Worm (Caenorhabditis elegans) whole organism, L1 larva: ENCODE measurements around the gene ZC239.14.

Experiments
- Y116A8C.19 ChIP-seq: sonication (generic microtip); optimal IDR thresholded peaks from 2 replicates; lab custom pipeline; 2016; ENCODE audit warnings: missing compliant biosample characterization, missing genetic modification characterization, borderline replicate concordance
- alr-1 ChIP-seq: fragments of 200-800 bp; sonication (Bioruptor generic); optimal IDR thresholded peaks from 2 replicates; lab custom pipeline; 2018; ENCODE audit warnings: borderline replicate concordance, mild to moderate bottlenecking, missing genetic modification characterization, missing compliant biosample characterization
- blmp-1 ChIP-seq: fragments of 150-350 bp; optimal IDR thresholded peaks from 2 replicates; lab custom pipeline; 2014; ENCODE audit warnings: missing biosample characterization, missing genetic modification characterization
- ceh-63 ChIP-seq: fragments of 200-800 bp; sonication (Bioruptor generic); optimal IDR thresholded peaks from 2 replicates; lab custom pipeline; 2018; ENCODE audit warnings: mild to moderate bottlenecking, missing genetic modification characterization, missing compliant biosample characterization
- ces-1 ChIP-seq: fragments of 150-350 bp; optimal IDR thresholded peaks from 2 replicates; lab custom pipeline; 2014; ENCODE audit warnings: missing biosample characterization, missing genetic modification reagents, missing genetic modification characterization
- dsc-1 ChIP-seq: sonication (generic microtip); optimal IDR thresholded peaks from 2 replicates; lab custom pipeline; 2016; ENCODE audit warnings: mild to moderate bottlenecking, missing genetic modification characterization, missing compliant biosample characterization
- efl-1 ChIP-seq, 4 experiments: fragments of 150-350 bp; optimal IDR thresholded peaks in 3 of 4; peaks in 1 of 4; 1 replicate in 1 of 4; 2 replicates in 3 of 4; lab custom pipeline; 2014; ENCODE audit warnings: missing biosample characterization in 2 of 4, missing genetic modification characterization in 2 of 4, missing genetic modification reagents in 2 of 4
- egl-27 ChIP-seq, 2 experiments: fragments of 150-350 bp in 1 of 2; sonication (generic microtip); optimal IDR thresholded peaks; 3 replicates each; lab custom pipeline; 2017 to 2018; ENCODE audit warnings: missing biosample characterization in 2 of 2, missing genetic modification characterization in 2 of 2, missing genetic modification reagents in 2 of 2
- elt-2 ChIP-seq: sonication (generic microtip); optimal IDR thresholded peaks from 2 replicates; lab custom pipeline; 2016; ENCODE audit warnings: missing genetic modification characterization, mild to moderate bottlenecking, inconsistent platforms, missing compliant biosample characterization, missing genetic modification reagents
- elt-3 ChIP-seq, 6 experiments: fragments of 150-350 bp in 1 of 6; sonication (generic microtip); optimal IDR thresholded peaks; 2 replicates each; lab custom pipeline; 2017 to 2018; ENCODE audit warnings: missing biosample characterization in 6 of 6, missing genetic modification characterization in 6 of 6, inconsistent platforms in 1 of 6
- fkh-8 ChIP-seq: sonication (generic microtip); optimal IDR thresholded peaks from 2 replicates; lab custom pipeline; 2016; ENCODE audit warnings: mild to moderate bottlenecking, missing genetic modification characterization, missing compliant biosample characterization
- grh-1 ChIP-seq: fragments of 200-800 bp; sonication (Bioruptor generic); IDR thresholded peaks from 2 replicates; pipeline ENCODE4 v1.3.6; 2022; ENCODE audit warnings: missing genetic modification reagents, missing genetic modification characterization, missing compliant biosample characterization
- irx-1 ChIP-seq: sonication (generic microtip); optimal IDR thresholded peaks from 2 replicates; lab custom pipeline; 2016; ENCODE audit warnings: missing genetic modification characterization, missing compliant biosample characterization
- isw-1 ChIP-seq: fragments of 200-800 bp; sonication (Bioruptor generic); IDR thresholded peaks from 2 replicates; pipeline ENCODE4 v1.3.6; 2022; ENCODE audit warnings: missing genetic modification characterization, missing compliant biosample characterization
- lin-13 ChIP-seq: fragments of 150-350 bp; optimal IDR thresholded peaks from 2 replicates; lab custom pipeline; 2014; ENCODE audit warnings: missing biosample characterization, missing genetic modification reagents, missing genetic modification characterization
- lin-35 ChIP-seq, 2 experiments: fragments of 150-350 bp; optimal IDR thresholded peaks; 2 replicates each; lab custom pipeline; 2014; ENCODE audit warnings: missing biosample characterization in 2 of 2, missing genetic modification characterization in 2 of 2, missing genetic modification reagents in 2 of 2
- lsy-2 ChIP-seq, 2 experiments: fragments of 150-350 bp; optimal IDR thresholded peaks; 2 replicates each; lab custom pipeline; 2014; ENCODE audit warnings: missing biosample characterization in 2 of 2, missing genetic modification characterization in 2 of 2
- mef-2 ChIP-seq: fragments of 150-350 bp; optimal IDR thresholded peaks from 2 replicates; lab custom pipeline; 2014; ENCODE audit warnings: missing biosample characterization, missing genetic modification characterization
- mep-1 ChIP-seq: fragments of 150-350 bp; optimal IDR thresholded peaks from 2 replicates; lab custom pipeline; 2014; ENCODE audit warnings: missing biosample characterization, missing genetic modification characterization
- nhr-12 ChIP-seq: sonication (generic microtip); optimal IDR thresholded peaks from 2 replicates; lab custom pipeline; 2017; ENCODE audit warnings: missing biosample characterization, missing genetic modification characterization
- nhr-20 ChIP-seq: sonication (generic microtip); optimal IDR thresholded peaks from 2 replicates; lab custom pipeline; 2016; ENCODE audit warnings: mild to moderate bottlenecking, missing genetic modification characterization, missing compliant biosample characterization
- nhr-47 ChIP-seq: sonication (generic microtip); optimal IDR thresholded peaks from 2 replicates; lab custom pipeline; 2016; ENCODE audit warnings: mild to moderate bottlenecking, missing genetic modification characterization, moderate library complexity, missing compliant biosample characterization
- nhr-76 ChIP-seq: sonication (generic microtip); optimal IDR thresholded peaks from 2 replicates; lab custom pipeline; 2017; ENCODE audit warnings: missing biosample characterization, missing genetic modification characterization
- nhr-85 ChIP-seq: sonication (generic microtip); peaks from one replicate; lab custom pipeline; 2016; ENCODE audit warnings: missing genetic modification characterization, inconsistent platforms, missing compliant biosample characterization
- pqm-1 ChIP-seq: sonication (generic microtip); optimal IDR thresholded peaks from 3 replicates; lab custom pipeline; 2017; ENCODE audit warnings: missing biosample characterization, missing genetic modification characterization
- rnt-1 ChIP-seq: sonication (generic microtip); optimal IDR thresholded peaks from 2 replicates; lab custom pipeline; 2016; ENCODE audit warnings: mild to moderate bottlenecking, missing genetic modification characterization, moderate library complexity, missing compliant biosample characterization
- snpc-4 ChIP-seq: fragments of 150-350 bp; optimal IDR thresholded peaks from 2 replicates; lab custom pipeline; 2014; ENCODE audit warnings: missing biosample characterization, missing genetic modification characterization
- snu-23 ChIP-seq: sonication (generic microtip); optimal IDR thresholded peaks from 2 replicates; lab custom pipeline; 2016; ENCODE audit warnings: missing genetic modification characterization, missing compliant biosample characterization
- sox-4 ChIP-seq: sonication (generic microtip); optimal IDR thresholded peaks from 2 replicates; lab custom pipeline; 2016; ENCODE audit warnings: missing genetic modification characterization, missing compliant biosample characterization
- tlp-1 ChIP-seq: fragments of 150-350 bp; optimal IDR thresholded peaks from 2 replicates; lab custom pipeline; 2014; ENCODE audit warnings: missing biosample characterization, missing genetic modification characterization
- unc-86 ChIP-seq: sonication (generic microtip); optimal IDR thresholded peaks from 2 replicates; lab custom pipeline; 2016; ENCODE audit warnings: missing genetic modification characterization, missing compliant biosample characterization
- ztf-11 ChIP-seq, 2 experiments: sonication (generic microtip); optimal IDR thresholded peaks; 2 replicates each; lab custom pipeline; 2016 to 2017; ENCODE audit warnings: missing genetic modification characterization in 2 of 2, missing biosample characterization in 1 of 2, missing compliant biosample characterization in 1 of 2

Gene ZC239.14

DNA sequence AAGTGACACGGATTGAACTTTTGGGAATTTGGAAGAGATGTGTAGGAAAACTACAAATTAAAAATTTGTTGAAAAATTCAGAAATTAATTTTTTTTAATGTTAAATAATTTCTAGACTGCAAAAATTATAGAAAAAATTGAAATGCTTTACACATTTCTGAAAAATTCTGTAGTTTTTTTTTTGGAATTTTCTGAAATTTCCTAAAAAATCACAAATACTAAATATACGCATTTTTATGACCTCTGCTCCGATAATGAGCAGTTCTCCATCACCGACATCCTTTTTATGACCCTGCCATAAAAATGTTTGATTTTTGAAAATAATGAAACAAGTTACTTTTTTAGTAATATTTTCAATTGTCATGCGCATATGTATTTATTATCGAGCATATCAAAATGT, 22.9 kb upstream of the ZC239.14 start:
- no peak for TF ChIP-seq rnt-1 (tag; lab: Kevin White, UChicago)
- TF ChIP-seq unc-86 (tag; lab: Kevin White, UChicago), result no peak
- TF ChIP-seq isw-1, result no peak
- TF ChIP-seq irx-1, result no peak
- no peak for TF ChIP-seq lin-35 (GFP tag; optimal IDR thresholded peaks at IDR 0.05; lab: Kevin White, UChicago)
- TF ChIP-seq egl-27 (tag; optimal IDR thresholded peaks at IDR 0.05; lab: Kevin White, UChicago), result no peak
- TF ChIP-seq ces-1 (GFP tag; lab: Kevin White, UChicago), result no peak
- no peak for TF ChIP-seq nhr-76 (tag; lab: Kevin White, UChicago)
- TF ChIP-seq tlp-1 (tag; lab: Kevin White, UChicago), result no peak
- no peak for TF ChIP-seq alr-1 (tag; lab: Kevin White, UChicago)
- TF ChIP-seq blmp-1 (tag; lab: Kevin White, UChicago), result no peak
- TF ChIP-seq mef-2 (tag; lab: Kevin White, UChicago), result no peak
- TF ChIP-seq, all 84 proteins: peak for 0

DNA sequence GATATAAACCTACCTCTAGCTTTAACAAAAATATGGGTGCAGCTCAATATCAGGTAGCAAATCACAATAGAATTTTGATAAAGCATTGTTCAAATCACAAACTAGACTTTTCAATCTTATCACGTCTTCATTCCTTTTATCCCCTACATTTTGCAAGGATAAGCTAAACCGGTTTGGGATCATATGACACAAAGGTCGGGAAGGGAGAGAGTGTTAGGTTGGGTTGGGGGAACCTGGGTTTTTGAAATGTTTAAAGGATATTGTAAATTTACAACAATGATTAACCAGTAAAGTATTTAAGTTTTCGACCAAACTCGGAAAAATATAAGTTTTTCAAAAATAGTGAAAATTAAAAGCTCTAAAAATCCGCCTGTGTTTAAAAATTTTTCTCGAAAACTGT, 22.2 kb upstream of the ZC239.14 start, which contains the start of gene C17F4.12:
TSS of gene C17F4.12 (minus strand) at position 101 of the 400 bp plus-strand sequence.
- no peak for TF ChIP-seq fkh-8 (tag; lab: Kevin White, UChicago)
- no peak for TF ChIP-seq ceh-63 (GFP tag; lab: Kevin White, UChicago)
- TF ChIP-seq lin-35 (GFP tag; optimal IDR thresholded peaks at IDR 0.05; lab: Kevin White, UChicago), result no peak
- TF ChIP-seq ztf-11 (tag; optimal IDR thresholded peaks at IDR 0.05; lab: Kevin White, UChicago), result no peak
- no peak for TF ChIP-seq snu-23 (GFP tag; lab: Kevin White, UChicago)
- no peak for TF ChIP-seq elt-2 (tag; lab: Kevin White, UChicago)
- TF ChIP-seq Y116A8C.19 (tag; lab: Kevin White, UChicago), result no peak
- TF ChIP-seq blmp-1 (tag; lab: Kevin White, UChicago), result peak; percentile 85
- TF ChIP-seq tlp-1 (tag; lab: Kevin White, UChicago), result no peak
- no peak for TF ChIP-seq nhr-47
- TF ChIP-seq elt-3 (tag; optimal IDR thresholded peaks at IDR 0.05; lab: Kevin White, UChicago), result peak in 1 of 6 experiments; percentile 9
- no peak for TF ChIP-seq lsy-2 (tag; optimal IDR thresholded peaks at IDR 0.05; lab: Kevin White, UChicago)
- TF ChIP-seq isw-1, result no peak

DNA sequence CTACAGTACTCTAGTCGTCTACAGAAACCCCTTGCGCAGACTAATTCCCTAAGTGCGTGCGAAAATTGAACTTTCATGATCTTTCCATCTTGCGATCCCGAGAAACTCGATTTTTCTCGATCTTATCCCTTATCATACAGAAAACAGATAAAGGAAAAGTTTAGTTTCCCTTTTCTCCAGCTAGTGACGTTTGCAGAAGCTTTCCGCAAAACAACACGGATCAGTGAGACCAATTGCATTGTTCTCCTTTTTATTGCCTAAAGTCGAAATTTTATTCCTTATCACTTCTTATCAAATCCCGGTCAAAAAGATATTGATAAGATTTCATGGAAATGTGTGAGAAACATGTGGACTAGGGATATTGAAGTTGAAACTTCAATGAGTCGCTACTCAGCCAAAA, 20.0 kb upstream of the ZC239.14 start:
- TF ChIP-seq elt-3 (tag; optimal IDR thresholded peaks at IDR 0.05; lab: Kevin White, UChicago) (peak in 2 of 6 experiments; percentile 50 to 77), nhr-20 (tag; lab: Kevin White, UChicago) (no peak), blmp-1 (tag; lab: Kevin White, UChicago) (peak; percentile 99), mep-1 (tag; lab: Kevin White, UChicago) (no peak), pqm-1 (tag; lab: Kevin White, UChicago) (no peak), egl-27 (tag; optimal IDR thresholded peaks at IDR 0.05; lab: Kevin White, UChicago) (no peak), sox-4 (tag; lab: Kevin White, UChicago) (no peak)

DNA sequence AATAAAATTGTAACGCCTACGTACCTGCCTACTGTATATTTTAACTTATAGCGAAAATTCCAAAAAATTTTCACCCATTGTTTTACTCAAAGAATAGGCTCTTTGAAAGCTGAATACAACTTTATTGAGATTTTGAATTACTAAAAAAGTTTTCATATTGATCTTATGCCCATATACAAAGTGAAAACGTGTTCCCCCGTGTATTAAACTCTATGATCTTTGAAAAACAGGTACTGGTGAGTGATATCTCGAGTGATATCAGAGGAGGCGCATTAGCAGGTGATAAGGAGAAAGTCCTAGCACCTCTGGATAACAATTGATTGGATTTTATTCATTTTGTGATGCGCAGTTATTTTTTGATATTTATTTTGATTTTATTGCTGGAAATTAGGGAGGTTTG, 18.4 kb upstream of the ZC239.14 start, which contains the start of gene C17F4.3:
TSS of gene C17F4.3 (plus strand) at position 301 of the 400 bp plus-strand sequence.
- no peak for TF ChIP-seq snpc-4 (tag; lab: Kevin White, UChicago)
- TF ChIP-seq grh-1 (GFP tag; lab: Robert Waterston, UW), result no peak
- no peak for TF ChIP-seq sox-4 (tag; lab: Kevin White, UChicago)
- no peak for TF ChIP-seq snu-23 (GFP tag; lab: Kevin White, UChicago)
- peak; percentile 87 for TF ChIP-seq blmp-1 (tag; lab: Kevin White, UChicago)
- no peak for TF ChIP-seq nhr-85
- TF ChIP-seq nhr-12 (tag; lab: Kevin White, UChicago), result no peak
- no peak for TF ChIP-seq unc-86 (tag; lab: Kevin White, UChicago)
- TF ChIP-seq lin-13 (GFP tag; lab: Kevin White, UChicago), result no peak
- TF ChIP-seq, all 84 proteins: peak for 1

DNA sequence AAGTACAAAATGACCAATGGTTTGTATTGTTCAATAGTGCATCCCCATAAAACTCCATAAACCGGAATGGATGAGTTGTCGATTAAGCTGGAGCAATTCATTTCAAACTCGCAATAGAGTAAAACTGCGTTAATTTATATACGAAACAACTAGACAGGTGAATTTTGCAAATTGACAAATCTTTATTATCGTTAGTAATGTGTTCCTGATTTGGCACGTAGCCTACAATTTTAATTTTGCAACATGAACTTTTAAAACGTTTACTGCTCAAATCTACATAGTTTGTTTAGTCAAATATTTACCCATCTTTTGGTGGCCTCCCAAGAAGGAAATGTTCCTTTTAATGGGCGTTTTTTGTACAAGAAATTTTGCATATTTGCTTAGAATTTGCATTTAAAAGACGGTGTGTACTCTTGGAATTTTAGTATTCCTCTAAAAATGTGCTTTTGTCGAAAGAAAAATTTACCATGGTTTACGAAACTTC, 15.2 kb upstream of the ZC239.14 start, which contains the start of the genes srz-67 and C17F4.11:
TSS of gene srz-67 (minus strand) at position 101 of the 484 bp plus-strand sequence.
TSS of gene C17F4.11 (plus strand) at position 434 of the 484 bp plus-strand sequence.
- TF ChIP-seq Y116A8C.19 (tag; lab: Kevin White, UChicago) (no peak), snpc-4 (tag; lab: Kevin White, UChicago) (no peak), efl-1 (optimal IDR thresholded peaks at IDR 0.05; lab: Kevin White, UChicago) (no peak), efl-1 (GFP tag; optimal IDR thresholded peaks at IDR 0.05 in 1 of 2; lab: Kevin White, UChicago) (peak in 1 of 2 experiments; percentile 65), dsc-1 (tag; lab: Kevin White, UChicago) (no peak)
